Worm (Caenorhabditis elegans): ENCODE measurements around the gene srz-97.

Gene srz-97

DNA sequence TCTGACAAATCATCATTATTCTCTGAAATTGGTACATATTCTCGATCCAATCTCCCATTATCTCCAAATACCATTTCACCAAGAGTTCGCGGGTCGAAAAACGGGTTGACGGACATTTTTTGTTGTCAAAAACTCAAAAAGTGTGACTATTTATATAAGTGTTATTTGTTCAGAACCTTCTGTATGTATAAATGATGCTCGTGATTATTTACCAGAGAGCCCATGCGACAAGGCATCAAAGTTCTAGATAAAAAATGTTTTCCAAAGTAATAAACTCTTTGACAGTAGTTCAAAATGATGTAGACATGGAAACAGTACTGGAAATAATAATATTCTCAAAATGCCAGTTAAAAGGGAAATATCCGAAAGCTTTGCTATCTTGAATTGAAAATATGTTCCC is 5.4 kb downstream of the srz-97 start:
- TF ChIP-seq ref-1 (GFP tag; conservative IDR thresholded peaks at IDR 0.05) = no peak
- no peak for TF ChIP-seq T22C8.4 (GFP tag; IDR thresholded peaks at IDR 0.05)
- TF ChIP-seq ztf-29 (GFP tag; IDR thresholded peaks at IDR 0.05) = no peak
- no peak for TF ChIP-seq tab-1 (GFP tag; IDR thresholded peaks at IDR 0.05)
- TF ChIP-seq cog-1 (tag; optimal IDR thresholded peaks at IDR 0.05) = no peak
- no peak for TF ChIP-seq flt-1 (GFP tag; IDR thresholded peaks at IDR 0.05)
- TF ChIP-seq klf-2 (GFP tag; conservative IDR thresholded peaks at IDR 0.05) = no peak
- no peak for TF ChIP-seq med-1 (GFP tag; optimal IDR thresholded peaks at IDR 0.05; ENCODE audit: insufficient read depth)
- TF ChIP-seq ztf-23 (GFP tag; IDR thresholded peaks at IDR 0.05) = no peak

DNA sequence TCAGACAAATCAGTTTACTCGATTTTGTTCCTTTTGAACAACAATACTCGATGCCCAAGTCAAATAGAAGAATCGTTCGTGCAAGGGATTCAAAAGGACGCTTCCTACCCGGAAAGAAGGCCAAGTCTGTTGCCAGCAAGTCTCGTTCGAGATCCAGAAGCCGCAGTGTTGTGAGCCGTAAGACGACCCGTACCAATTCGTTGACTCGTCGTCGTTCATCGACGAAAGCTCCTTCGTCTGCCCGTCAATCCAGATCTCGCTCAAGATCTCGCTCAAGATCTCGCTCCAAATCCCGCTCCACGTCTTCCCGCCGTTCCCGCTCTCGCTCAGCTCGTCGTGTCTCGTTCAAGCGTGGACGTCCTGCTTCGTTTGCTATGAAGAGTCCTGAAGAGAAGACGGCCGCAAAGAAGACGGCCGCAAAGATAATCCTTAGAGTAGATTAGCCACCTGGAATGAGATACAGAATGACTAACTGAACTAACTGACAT is 7.4 kb downstream of the srz-97 start, which contains the start of gene F08H9.2:
F08H9.2 (plus strand) TSS at position 51 of the 488 bp plus-strand sequence.
- TF ChIP-seq flt-1 (GFP tag; IDR thresholded peaks at IDR 0.05) (no peak), med-1 (GFP tag; optimal IDR thresholded peaks at IDR 0.05; ENCODE audit: insufficient read depth) (no peak), ref-1 (GFP tag; conservative IDR thresholded peaks at IDR 0.05) (no peak), cog-1 (tag; optimal IDR thresholded peaks at IDR 0.05) (no peak), T22C8.4 (GFP tag; IDR thresholded peaks at IDR 0.05) (no peak), tab-1 (GFP tag; IDR thresholded peaks at IDR 0.05) (no peak), klf-2 (GFP tag; conservative IDR thresholded peaks at IDR 0.05) (no peak), ztf-29 (GFP tag; IDR thresholded peaks at IDR 0.05) (no peak), ztf-23 (GFP tag; IDR thresholded peaks at IDR 0.05) (no peak)

DNA sequence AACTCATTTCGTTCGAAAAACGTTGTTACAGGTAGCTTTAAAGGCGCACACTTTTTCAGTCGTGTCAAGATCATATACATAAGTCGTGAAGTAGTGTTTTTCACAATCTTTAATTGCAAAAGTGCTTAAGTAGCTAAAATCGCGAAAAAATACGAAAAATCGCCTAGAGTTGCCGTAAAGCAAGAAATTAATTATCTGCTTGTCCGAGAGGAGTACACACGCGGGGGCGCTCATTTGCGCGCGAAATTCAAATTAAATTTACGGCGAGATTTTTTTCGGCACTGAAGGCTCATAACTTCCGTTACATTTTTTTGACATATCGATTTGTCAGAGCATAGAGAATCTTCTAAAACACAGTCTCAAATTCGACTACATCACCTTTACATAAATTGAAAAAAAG is 7.9 kb downstream of the srz-97 start:
- TF ChIP-seq klf-2 (GFP tag; conservative IDR thresholded peaks at IDR 0.05) (no peak), ztf-23 (GFP tag; IDR thresholded peaks at IDR 0.05) (no peak), med-1 (GFP tag; optimal IDR thresholded peaks at IDR 0.05; ENCODE audit: insufficient read depth) (no peak), flt-1 (GFP tag; IDR thresholded peaks at IDR 0.05) (no peak)

DNA sequence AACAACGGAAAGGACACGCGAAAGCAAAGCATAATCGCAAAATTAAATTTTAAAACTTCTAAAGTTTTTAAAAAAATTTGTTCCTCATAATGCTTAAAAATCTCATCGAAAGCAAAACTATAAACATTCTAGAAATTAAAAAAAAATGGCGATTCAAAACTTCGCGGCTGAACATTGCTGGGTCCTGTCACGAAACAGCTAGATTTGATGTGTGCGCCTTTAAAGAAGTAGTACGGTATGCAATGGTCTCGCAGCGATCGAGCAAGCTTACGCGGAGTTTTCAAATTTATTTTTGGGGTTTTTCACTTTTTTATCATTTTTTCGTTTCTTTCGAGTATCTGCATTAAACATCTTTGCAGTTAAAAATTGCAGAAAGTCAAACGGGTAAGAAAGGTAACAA is 11.0 kb downstream of the srz-97 start, which contains the start of gene coh-3:
coh-3 (plus strand) TSS at position 353 of the 400 bp plus-strand sequence.
- no peak for TF ChIP-seq ztf-29 (GFP tag; IDR thresholded peaks at IDR 0.05)
- no peak for TF ChIP-seq tab-1 (GFP tag; IDR thresholded peaks at IDR 0.05)
- TF ChIP-seq ref-1 (GFP tag; conservative IDR thresholded peaks at IDR 0.05) = no peak
- TF ChIP-seq med-1 (GFP tag; optimal IDR thresholded peaks at IDR 0.05; ENCODE audit: insufficient read depth) = no peak
- TF ChIP-seq cog-1 (tag; optimal IDR thresholded peaks at IDR 0.05) = no peak
- no peak for TF ChIP-seq klf-2 (GFP tag; conservative IDR thresholded peaks at IDR 0.05)
- TF ChIP-seq T22C8.4 (GFP tag; IDR thresholded peaks at IDR 0.05) = no peak
- TF ChIP-seq ztf-23 (GFP tag; IDR thresholded peaks at IDR 0.05) = no peak
- no peak for TF ChIP-seq flt-1 (GFP tag; IDR thresholded peaks at IDR 0.05)

DNA sequence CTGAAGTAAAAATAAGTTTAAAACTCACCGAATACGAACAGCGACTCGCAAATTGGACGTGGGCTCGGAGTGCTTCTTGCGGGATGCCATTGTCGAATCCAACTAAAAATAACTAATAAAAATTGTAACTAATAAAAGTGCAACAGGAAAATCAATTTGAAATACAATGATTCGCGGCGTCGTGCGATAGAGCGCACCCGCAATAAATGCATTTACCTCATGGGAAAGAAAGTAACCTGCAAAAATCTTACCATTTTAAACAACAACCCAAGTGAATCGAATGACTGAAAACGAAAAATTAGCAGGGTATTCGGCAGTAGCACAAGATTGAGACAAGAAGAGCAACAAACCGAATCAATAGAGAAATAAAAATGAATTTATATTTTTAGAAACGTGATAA is 11.4 kb downstream of the srz-97 start, which contains the start of gene bmk-1:
bmk-1 (minus strand) TSS at position 359 of the 400 bp plus-strand sequence.
- no peak for TF ChIP-seq ztf-23 (GFP tag; IDR thresholded peaks at IDR 0.05)
- no peak for TF ChIP-seq klf-2 (GFP tag; conservative IDR thresholded peaks at IDR 0.05)
- no peak for TF ChIP-seq ref-1 (GFP tag; conservative IDR thresholded peaks at IDR 0.05)
- TF ChIP-seq tab-1 (GFP tag; IDR thresholded peaks at IDR 0.05) = no peak
- TF ChIP-seq ztf-29 (GFP tag; IDR thresholded peaks at IDR 0.05) = no peak
- TF ChIP-seq cog-1 (tag; optimal IDR thresholded peaks at IDR 0.05) = no peak
- no peak for TF ChIP-seq T22C8.4 (GFP tag; IDR thresholded peaks at IDR 0.05)
- TF ChIP-seq flt-1 (GFP tag; IDR thresholded peaks at IDR 0.05) = no peak
- TF ChIP-seq med-1 (GFP tag; optimal IDR thresholded peaks at IDR 0.05; ENCODE audit: insufficient read depth) = no peak

DNA sequence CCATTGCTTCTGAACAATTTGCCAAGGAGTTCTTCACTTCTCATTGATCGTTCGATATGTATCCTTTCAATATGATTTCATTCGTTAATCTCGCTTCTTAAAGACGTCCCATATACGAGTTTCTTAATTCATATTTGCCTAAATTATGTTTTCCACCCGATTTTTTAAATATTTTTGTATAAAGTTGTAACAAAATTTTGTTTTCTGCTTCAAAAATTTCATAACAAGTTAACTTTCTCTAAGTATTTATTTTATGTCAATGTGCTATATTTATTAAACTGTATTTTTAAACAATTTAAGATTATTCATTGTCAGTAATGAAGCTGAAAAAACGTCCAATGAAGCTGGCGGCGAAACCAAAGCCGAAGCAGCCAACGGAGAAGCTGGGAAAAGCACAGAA is 18.6 kb downstream of the srz-97 start, which contains the start of gene F23B12.7:
F23B12.7 (plus strand) TSS at position 301 of the 400 bp plus-strand sequence.
- TF ChIP-seq ztf-29 (GFP tag; IDR thresholded peaks at IDR 0.05) (no peak), tab-1 (GFP tag; IDR thresholded peaks at IDR 0.05) (no peak), cog-1 (tag; optimal IDR thresholded peaks at IDR 0.05) (no peak), ref-1 (GFP tag; conservative IDR thresholded peaks at IDR 0.05) (no peak), flt-1 (GFP tag; IDR thresholded peaks at IDR 0.05) (no peak), med-1 (GFP tag; optimal IDR thresholded peaks at IDR 0.05; ENCODE audit: insufficient read depth) (no peak), klf-2 (GFP tag; conservative IDR thresholded peaks at IDR 0.05) (no peak), ztf-23 (GFP tag; IDR thresholded peaks at IDR 0.05) (no peak), T22C8.4 (GFP tag; IDR thresholded peaks at IDR 0.05) (no peak)

DNA sequence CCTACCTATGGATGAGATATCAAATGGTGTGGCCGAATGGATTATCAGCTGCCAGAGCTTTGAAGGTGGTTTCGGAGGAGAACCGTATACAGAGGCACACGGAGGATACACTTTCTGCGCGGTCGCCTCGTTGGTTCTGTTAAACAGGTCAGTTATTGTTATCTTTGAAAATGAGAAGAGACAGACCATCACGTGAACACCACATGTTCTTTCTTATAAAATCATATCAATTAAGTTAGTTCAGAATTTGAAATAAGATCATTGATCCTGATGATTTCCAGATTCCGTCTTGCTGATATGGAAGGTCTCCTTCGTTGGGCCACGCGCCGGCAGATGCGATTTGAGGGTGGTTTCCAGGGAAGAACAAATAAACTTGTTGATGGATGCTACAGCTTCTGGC is 19.4 kb downstream of the srz-97 start:
- TF ChIP-seq ref-1 (GFP tag; conservative IDR thresholded peaks at IDR 0.05) (no peak), flt-1 (GFP tag; IDR thresholded peaks at IDR 0.05) (no peak), cog-1 (tag; optimal IDR thresholded peaks at IDR 0.05) (no peak), ztf-29 (GFP tag; IDR thresholded peaks at IDR 0.05) (no peak), tab-1 (GFP tag; IDR thresholded peaks at IDR 0.05) (no peak), klf-2 (GFP tag; conservative IDR thresholded peaks at IDR 0.05) (no peak), ztf-23 (GFP tag; IDR thresholded peaks at IDR 0.05) (no peak), med-1 (GFP tag; optimal IDR thresholded peaks at IDR 0.05; ENCODE audit: insufficient read depth) (no peak), T22C8.4 (GFP tag; IDR thresholded peaks at IDR 0.05) (no peak)

DNA sequence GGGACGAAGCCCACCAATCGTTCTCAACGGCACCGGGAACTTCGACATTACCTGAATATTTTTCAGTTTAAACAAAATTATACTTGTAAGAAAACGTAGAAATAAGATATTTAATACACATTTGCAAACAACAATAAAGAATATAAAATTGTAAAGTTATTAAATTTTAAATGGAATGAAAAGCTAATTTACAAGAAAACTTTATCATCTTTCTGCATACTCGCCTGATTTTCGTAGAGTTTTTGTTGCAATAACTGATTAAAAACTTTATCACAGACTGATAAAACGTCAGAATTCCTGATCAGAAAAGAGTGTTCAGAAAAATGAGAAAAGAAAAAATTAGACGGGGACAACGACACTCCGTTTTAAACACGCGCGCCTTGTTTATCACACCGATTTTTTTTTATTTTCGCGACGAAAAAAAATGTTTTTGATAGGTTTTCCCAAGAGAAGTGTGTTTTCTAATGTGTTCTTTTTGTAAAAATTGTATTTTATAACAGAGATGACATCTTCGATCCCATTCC is 20.7 kb downstream of the srz-97 start, which contains the start of the genes dlat-1 and fntb-1:
dlat-1 (minus strand) TSS at position 51 of the 524 bp plus-strand sequence.
fntb-1 (plus strand) TSS at position 412 of the 524 bp plus-strand sequence.
- TF ChIP-seq ztf-23 (GFP tag; IDR thresholded peaks at IDR 0.05) = no peak
- no peak for TF ChIP-seq klf-2 (GFP tag; conservative IDR thresholded peaks at IDR 0.05)
- TF ChIP-seq tab-1 (GFP tag; IDR thresholded peaks at IDR 0.05) = no peak
- TF ChIP-seq T22C8.4 (GFP tag; IDR thresholded peaks at IDR 0.05) = no peak
- no peak for TF ChIP-seq flt-1 (GFP tag; IDR thresholded peaks at IDR 0.05)
- TF ChIP-seq ref-1 (GFP tag; conservative IDR thresholded peaks at IDR 0.05) = no peak
- no peak for TF ChIP-seq ztf-29 (GFP tag; IDR thresholded peaks at IDR 0.05)
- TF ChIP-seq med-1 (GFP tag; optimal IDR thresholded peaks at IDR 0.05; ENCODE audit: insufficient read depth) = no peak
- TF ChIP-seq cog-1 (tag; optimal IDR thresholded peaks at IDR 0.05) = no peak

DNA sequence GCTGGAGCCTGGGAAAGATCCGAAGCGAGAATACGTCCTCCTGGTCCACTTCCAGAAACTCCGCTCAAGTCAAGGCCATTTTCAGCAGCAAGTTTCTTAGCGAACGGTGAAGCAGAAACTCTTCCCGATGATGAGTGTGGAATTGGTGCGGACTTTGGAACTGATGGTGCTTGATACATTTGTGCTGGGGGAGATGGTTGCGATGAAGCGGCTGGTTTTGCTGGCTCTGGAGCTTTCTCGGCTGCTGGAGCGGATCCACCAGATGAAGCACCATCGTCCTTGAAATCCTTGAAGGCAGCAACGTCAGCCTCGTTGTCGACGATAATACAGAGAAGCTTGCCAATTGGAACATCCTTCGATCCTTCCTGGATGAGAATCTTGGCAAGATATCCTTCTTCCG is 21.6 kb downstream of the srz-97 start:
- TF ChIP-seq ztf-29 (GFP tag; IDR thresholded peaks at IDR 0.05) (no peak), cog-1 (tag; optimal IDR thresholded peaks at IDR 0.05) (no peak), ref-1 (GFP tag; conservative IDR thresholded peaks at IDR 0.05) (no peak), ztf-23 (GFP tag; IDR thresholded peaks at IDR 0.05) (no peak), med-1 (GFP tag; optimal IDR thresholded peaks at IDR 0.05; ENCODE audit: insufficient read depth) (no peak), tab-1 (GFP tag; IDR thresholded peaks at IDR 0.05) (no peak), T22C8.4 (GFP tag; IDR thresholded peaks at IDR 0.05) (no peak)

Measured in whole organism, midembryonic.